Worm (Caenorhabditis elegans): ENCODE data around the gene F58G1.2.

DNA sequence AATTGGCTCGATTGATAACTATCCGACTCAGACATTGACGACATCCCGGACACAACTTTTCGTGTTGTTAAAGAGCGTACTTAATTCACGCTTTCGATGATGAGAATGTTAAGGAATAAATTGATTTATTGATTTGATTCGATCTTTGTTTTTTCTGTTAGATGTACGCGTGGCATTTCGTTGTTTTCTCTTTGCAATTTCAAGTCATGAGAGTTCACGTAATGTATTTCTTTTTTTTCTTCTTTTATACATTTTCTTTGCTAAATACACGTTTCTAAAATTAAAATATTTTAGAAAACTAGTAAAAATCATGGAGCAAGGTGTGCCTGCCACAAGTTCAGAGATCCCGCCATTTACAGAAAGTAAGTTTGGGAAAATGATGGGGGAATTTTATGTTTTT is 35.9 kb upstream of the F58G1.2 start, which contains the start of the genes Y38F1A.1 and Y38F1A.2:
- TF ChIP-seq lin-15B (tag; optimal IDR thresholded peaks at IDR 0.05) (no peak), skn-1 (tag; optimal IDR thresholded peaks at IDR 0.05) (no peak), nhr-25 (tag; optimal IDR thresholded peaks at IDR 0.05) (no peak)

Measured in whole organism, L3 larva.